Fruit fly (Drosophila melanogaster): Measurements from ENCODE around the gene PQBP1.
A peak's percentile ranks its signal among the peaks of the same experiment; 100 is the strongest.

PQBP1 gene

DNA sequence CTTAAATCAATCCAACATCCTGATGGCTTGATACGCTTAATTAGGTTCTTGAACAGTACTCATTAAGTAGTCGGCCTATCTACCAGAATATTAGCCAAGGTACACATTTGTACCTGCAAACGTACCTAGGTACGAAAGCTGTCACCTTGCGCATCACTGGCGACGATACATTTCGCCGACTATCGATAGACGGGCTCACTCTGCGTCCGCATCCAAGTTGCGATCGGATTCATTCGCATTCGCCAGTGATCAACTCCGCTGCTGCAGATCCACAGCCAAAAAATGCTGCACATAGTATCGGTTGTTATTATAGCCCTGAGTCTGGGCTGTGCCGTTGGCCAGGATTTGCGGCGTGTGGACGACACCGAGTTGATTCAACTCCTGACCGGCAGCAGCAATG lies 18.1 kb upstream of the PQBP1 start, which contains the start of gene CG11790 (continued):
- TF ChIP-seq danr (GFP tag; IDR thresholded peaks at IDR 0.05): no peak
- peak; percentile 80 for TF ChIP-seq Dref (GFP tag; IDR thresholded peaks at IDR 0.05)
- no peak for TF ChIP-seq D (optimal IDR thresholded peaks at IDR 0.05)
- no peak for TF ChIP-seq D (GFP tag; optimal IDR thresholded peaks at IDR 0.05)
- no peak for TF ChIP-seq Ada2b (GFP tag; IDR thresholded peaks at IDR 0.05)
- TF ChIP-seq bbx (GFP tag; IDR thresholded peaks at IDR 0.05; ENCODE audit: partially characterized antibody): peak; percentile 85
- TF ChIP-seq CG34224 (GFP tag; IDR thresholded peaks at IDR 0.05; ENCODE audit: partially characterized antibody): peak; percentile 77
- TF ChIP-seq CG15269 (tag; optimal IDR thresholded peaks at IDR 0.05): no peak
- TF ChIP-seq Hr3 (GFP tag; optimal IDR thresholded peaks at IDR 0.05): no peak
- TF ChIP-seq vnd (GFP tag; IDR thresholded peaks at IDR 0.05; ENCODE audit: partially characterized antibody): peak; percentile 65
- TF ChIP-seq CG4707 (GFP tag; optimal IDR thresholded peaks at IDR 0.05): no peak
- peak; percentile 71 for TF ChIP-seq CG14860 (GFP tag; IDR thresholded peaks at IDR 0.05; ENCODE audit: partially characterized antibody)
- TF ChIP-seq ac (GFP tag; optimal IDR thresholded peaks at IDR 0.05): no peak
- TF ChIP-seq zen (tag; optimal IDR thresholded peaks at IDR 0.05): no peak
- no peak for TF ChIP-seq psq (GFP tag; optimal IDR thresholded peaks at IDR 0.05)
- peak; percentile 43; the same call in 1 of the 2 replicates for TF ChIP-seq CG32532 (GFP tag; IDR thresholded peaks at IDR 0.05)
- TF ChIP-seq scrt (GFP tag; optimal IDR thresholded peaks at IDR 0.05): no peak
- peak; percentile 84 for TF ChIP-seq Dll (GFP tag; IDR thresholded peaks at IDR 0.05; ENCODE audit: partially characterized antibody)
- TF ChIP-seq B-H1 (GFP tag; IDR thresholded peaks at IDR 0.05): no peak
- TF ChIP-seq E2f2 (GFP tag; IDR thresholded peaks at IDR 0.05): 0 out of 2 replicates have a peak, but pooled peaks have one; percentile 21
- peak; percentile 10 for TF ChIP-seq CG4617 (GFP tag; optimal IDR thresholded peaks at IDR 0.05; ENCODE audit: borderline replicate concordance)
- TF ChIP-seq hb (GFP tag; IDR thresholded peaks at IDR 0.05; ENCODE audit: partially characterized antibody): peak; percentile 61; the same call in 2 of the 3 replicates
- no peak for TF ChIP-seq CG13624 (GFP tag; optimal IDR thresholded peaks at IDR 0.05)
- peak; percentile 2 for TF ChIP-seq zfh2 (GFP tag; optimal IDR thresholded peaks at IDR 0.05)
- peak; percentile 83 for TF ChIP-seq CG6791 (GFP tag; IDR thresholded peaks at IDR 0.05; ENCODE audit: partially characterized antibody)
- peak; percentile 73; the same call in 1 of the 3 replicates for TF ChIP-seq knrl (GFP tag; IDR thresholded peaks at IDR 0.05; ENCODE audit: partially characterized antibody)
- TF ChIP-seq Fer2 (tag; optimal IDR thresholded peaks at IDR 0.05): no peak
- TF ChIP-seq C15 (GFP tag; IDR thresholded peaks at IDR 0.05): no peak
- TF ChIP-seq Dbx (GFP tag; IDR thresholded peaks at IDR 0.05): no peak
- TF ChIP-seq D19B (GFP tag; optimal IDR thresholded peaks at IDR 0.05): no peak
- peak; percentile 25 for TF ChIP-seq gfzf (GFP tag; optimal IDR thresholded peaks at IDR 0.05)
- TF ChIP-seq Six4 (GFP tag; optimal IDR thresholded peaks at IDR 0.05): peak; percentile 3
- TF ChIP-seq ewg (GFP tag; optimal IDR thresholded peaks at IDR 0.05): no peak
- TF ChIP-seq cad (GFP tag; optimal IDR thresholded peaks at IDR 0.05): no peak
- TF ChIP-seq CG13287 (GFP tag; IDR thresholded peaks at IDR 0.05; ENCODE audit: partially characterized antibody): peak; percentile 88
- TF ChIP-seq tio (GFP tag; optimal IDR thresholded peaks at IDR 0.05): no peak
- no peak for TF ChIP-seq cas (GFP tag; IDR thresholded peaks at IDR 0.05)
- peak; percentile 59 for TF ChIP-seq CG2116 (GFP tag; optimal IDR thresholded peaks at IDR 0.05)
- no peak for TF ChIP-seq rib (GFP tag; IDR thresholded peaks at IDR 0.05)
- TF ChIP-seq Drgx (GFP tag; IDR thresholded peaks at IDR 0.05): no peak
- TF ChIP-seq CG10462 (GFP tag; optimal IDR thresholded peaks at IDR 0.05): no peak
- peak; percentile 5 for TF ChIP-seq gro (GFP tag; optimal IDR thresholded peaks at IDR 0.05)
- TF ChIP-seq fd3F (GFP tag; optimal IDR thresholded peaks at IDR 0.05): no peak
- TF ChIP-seq hth (optimal IDR thresholded peaks at IDR 0.05): no peak
- no peak for TF ChIP-seq Abd-B (GFP tag; optimal IDR thresholded peaks at IDR 0.05)
- TF ChIP-seq Dp (GFP tag; optimal IDR thresholded peaks at IDR 0.05): peak; percentile 7
- no peak for TF ChIP-seq nmo (GFP tag; optimal IDR thresholded peaks at IDR 0.05)
- TF ChIP-seq abd-A (tag; optimal IDR thresholded peaks at IDR 0.05): no peak
- no peak for TF ChIP-seq TFAM (GFP tag; optimal IDR thresholded peaks at IDR 0.05)
- TF ChIP-seq ato (GFP tag; IDR thresholded peaks at IDR 0.05; ENCODE audit: partially characterized antibody): peak; percentile 82
- TF ChIP-seq dimm (GFP tag; IDR thresholded peaks at IDR 0.05): no peak

All from whole organism, embryonic.